Worm (Caenorhabditis elegans) whole organism, young adult: ENCODE measurements around the gene flp-12.

ENCODE experiments used
- F23B12.7 ChIP-seq: sonication (generic microtip); optimal IDR thresholded peaks from 2 replicates; lab custom pipeline; 2017; ENCODE audit warnings: missing genetic modification characterization, mild to moderate bottlenecking, missing compliant biosample characterization, antibody characterized with exemption, moderate library complexity; ENCODE audit not compliant: insufficient read depth
- F33H1.4 ChIP-seq: fragments of 200-800 bp; sonication (Bioruptor generic); IDR thresholded peaks from 2 replicates; pipeline ENCODE4 v1.3.6; 2022; ENCODE audit warnings: missing genetic modification reagents, missing genetic modification characterization, missing compliant biosample characterization
- K11D2.4 ChIP-seq: fragments of 200-800 bp; sonication (Bioruptor generic); IDR thresholded peaks from 2 replicates; pipeline ENCODE4 v1.3.6; 2022; ENCODE audit warnings: missing genetic modification reagents, missing genetic modification characterization, missing compliant biosample characterization
- T26A5.8 ChIP-seq: sonication (generic microtip); optimal IDR thresholded peaks from 2 replicates; lab custom pipeline; 2016; ENCODE audit warnings: missing genetic modification characterization, missing compliant biosample characterization
- Y67H2A.10 ChIP-seq: fragments of 200-800 bp; sonication (Bioruptor generic); conservative IDR thresholded peaks from 2 replicates; pipeline ENCODE4 v1.3.6; 2022; ENCODE audit warnings: missing genetic modification reagents, missing genetic modification characterization, missing compliant biosample characterization
- Y79H2A.3 ChIP-seq: fragments of 200-800 bp; sonication (Bioruptor generic); conservative IDR thresholded peaks from 2 replicates; pipeline ENCODE4 v1.3.6; 2022; ENCODE audit warnings: missing genetic modification reagents, missing genetic modification characterization, missing compliant biosample characterization
- akir-1 ChIP-seq: fragments of 200-800 bp; sonication (Bioruptor generic); optimal IDR thresholded peaks from 2 replicates; lab custom pipeline; 2018; ENCODE audit warnings: mild to moderate bottlenecking, missing genetic modification characterization, moderate library complexity, missing compliant biosample characterization
- ama-1 ChIP-seq, 3 experiments: fragments of 150-350 bp in 1 of 3; sonication (generic microtip) in 2 of 3; optimal IDR thresholded peaks; 2 replicates each; lab custom pipeline; 2014 to 2018; ENCODE audit warnings: missing biosample characterization in 2 of 3, missing genetic modification characterization in 2 of 3, missing genetic modification reagents in 2 of 3
- atf-7 ChIP-seq: sonication (generic microtip); optimal IDR thresholded peaks from 2 replicates; lab custom pipeline; 2017; ENCODE audit warnings: mild to moderate bottlenecking, missing genetic modification characterization, missing compliant biosample characterization
- attf-5 ChIP-seq: fragments of 200-800 bp; sonication (Bioruptor generic); optimal IDR thresholded peaks from 2 replicates; lab custom pipeline; 2018; ENCODE audit warnings: mild to moderate bottlenecking, missing genetic modification characterization, missing compliant biosample characterization
- cebp-1 ChIP-seq, 2 experiments: fragments of 200-800 bp in 1 of 2; sonication (Bioruptor generic) in 1 of 2; sonication (generic microtip) in 1 of 2; IDR thresholded peaks in 1 of 2; optimal IDR thresholded peaks in 1 of 2; 2 replicates each; pipeline versions ENCODE4 v1.3.6 to Lab custom; 2017 to 2022; ENCODE audit warnings: missing compliant biosample characterization in 2 of 2, missing genetic modification characterization in 2 of 2, mild to moderate bottlenecking in 1 of 2, missing genetic modification reagents in 1 of 2, moderate library complexity in 1 of 2
- ceh-40 ChIP-seq: fragments of 200-800 bp; sonication (Bioruptor generic); IDR thresholded peaks from 2 replicates; pipeline ENCODE4 v1.3.6; 2022; ENCODE audit warnings: missing genetic modification characterization, missing compliant biosample characterization
- ceh-58 ChIP-seq: fragments of 200-800 bp; sonication (Bioruptor generic); IDR thresholded peaks from 2 replicates; pipeline ENCODE4 v1.3.6; 2022; ENCODE audit warnings: missing genetic modification characterization, missing compliant biosample characterization
- ceh-91 ChIP-seq: fragments of 200-800 bp; sonication (Bioruptor generic); IDR thresholded peaks from 2 replicates; pipeline ENCODE4 v1.3.6; 2022; ENCODE audit warnings: missing genetic modification reagents, missing genetic modification characterization, missing compliant biosample characterization
- dox-1 ChIP-seq: fragments of 200-800 bp; sonication (Bioruptor generic); IDR thresholded peaks from 2 replicates; pipeline ENCODE4 v1.3.6; 2022; ENCODE audit warnings: missing genetic modification reagents, missing genetic modification characterization, missing compliant biosample characterization
- ets-4 ChIP-seq: fragments of 200-800 bp; sonication (Bioruptor generic); optimal IDR thresholded peaks from 2 replicates; lab custom pipeline; 2018; ENCODE audit warnings: mild to moderate bottlenecking, missing genetic modification characterization, missing compliant biosample characterization
- hmg-20 ChIP-seq: fragments of 200-800 bp; sonication (Bioruptor generic); IDR thresholded peaks from 2 replicates; pipeline ENCODE4 v1.3.6; 2022; ENCODE audit warnings: missing genetic modification reagents, missing genetic modification characterization, missing compliant biosample characterization
- let-526 ChIP-seq: fragments of 200-800 bp; sonication (Bioruptor generic); IDR thresholded peaks from 2 replicates; pipeline ENCODE4 v1.3.6; 2022; ENCODE audit warnings: missing genetic modification reagents, missing genetic modification characterization, missing compliant biosample characterization
- lin-35 ChIP-seq, 3 experiments: fragments of 150-350 bp in 2 of 3; sonication (generic microtip) in 1 of 3; optimal IDR thresholded peaks; 2 replicates each; lab custom pipeline; 2014 to 2018; ENCODE audit warnings: missing biosample characterization in 3 of 3, missing genetic modification characterization in 3 of 3, missing genetic modification reagents in 3 of 3
- lin-40 ChIP-seq: sonication (generic microtip); optimal IDR thresholded peaks from 2 replicates; lab custom pipeline; 2016; ENCODE audit warnings: missing genetic modification characterization, mild to moderate bottlenecking, missing compliant biosample characterization, missing genotype, missing genetic modification reagents
- lir-1 ChIP-seq: fragments of 200-800 bp; sonication (Bioruptor generic); conservative IDR thresholded peaks from 2 replicates; pipeline ENCODE4 v1.3.6; 2022; ENCODE audit warnings: missing genetic modification reagents, missing genetic modification characterization, missing compliant biosample characterization
- madf-3 ChIP-seq: fragments of 200-800 bp; sonication (Bioruptor generic); IDR thresholded peaks from 2 replicates; pipeline ENCODE4 v1.3.6; 2022; ENCODE audit warnings: missing genetic modification reagents, missing genetic modification characterization, missing compliant biosample characterization
- madf-6 ChIP-seq: fragments of 200-800 bp; sonication (Bioruptor generic); IDR thresholded peaks from 2 replicates; pipeline ENCODE4 v1.3.6; 2022; ENCODE audit warnings: missing genetic modification reagents, missing genetic modification characterization, missing compliant biosample characterization
- madf-8 ChIP-seq: fragments of 200-800 bp; sonication (Bioruptor generic); conservative IDR thresholded peaks from 2 replicates; pipeline ENCODE4 v1.3.6; 2022; ENCODE audit warnings: missing genetic modification reagents, missing genetic modification characterization, missing compliant biosample characterization
- nfyb-1 ChIP-seq: fragments of 200-800 bp; sonication (Bioruptor generic); IDR thresholded peaks from 2 replicates; pipeline ENCODE4 v1.3.6; 2022; ENCODE audit warnings: missing genetic modification reagents, missing genetic modification characterization, missing compliant biosample characterization
- rcor-1 ChIP-seq: fragments of 200-800 bp; sonication (Bioruptor generic); IDR thresholded peaks from 2 replicates; pipeline ENCODE4 v1.3.6; 2022; ENCODE audit warnings: missing genetic modification reagents, missing genetic modification characterization, missing compliant biosample characterization
- tbp1 ChIP-seq: fragments of 200-800 bp; sonication (Bioruptor generic); optimal IDR thresholded peaks from 2 replicates; lab custom pipeline; 2018; ENCODE audit warnings: mild to moderate bottlenecking, missing genetic modification characterization, missing compliant biosample characterization
- tlf-1 ChIP-seq: fragments of 200-800 bp; sonication (Bioruptor generic); optimal IDR thresholded peaks from 2 replicates; lab custom pipeline; 2018; ENCODE audit warnings: mild to moderate bottlenecking, missing genetic modification characterization, missing compliant biosample characterization
- zfh-2 ChIP-seq: fragments of 200-800 bp; sonication (Bioruptor generic); conservative IDR thresholded peaks from 2 replicates; pipeline ENCODE4 v1.3.6; 2022; ENCODE audit warnings: missing genetic modification reagents, missing genetic modification characterization, missing compliant biosample characterization
- ztf-25 ChIP-seq: fragments of 200-800 bp; sonication (Bioruptor generic); IDR thresholded peaks from 2 replicates; pipeline ENCODE4 v1.3.6; 2022; ENCODE audit warnings: missing genetic modification reagents, missing genetic modification characterization, missing compliant biosample characterization

flp-12 gene

DNA sequence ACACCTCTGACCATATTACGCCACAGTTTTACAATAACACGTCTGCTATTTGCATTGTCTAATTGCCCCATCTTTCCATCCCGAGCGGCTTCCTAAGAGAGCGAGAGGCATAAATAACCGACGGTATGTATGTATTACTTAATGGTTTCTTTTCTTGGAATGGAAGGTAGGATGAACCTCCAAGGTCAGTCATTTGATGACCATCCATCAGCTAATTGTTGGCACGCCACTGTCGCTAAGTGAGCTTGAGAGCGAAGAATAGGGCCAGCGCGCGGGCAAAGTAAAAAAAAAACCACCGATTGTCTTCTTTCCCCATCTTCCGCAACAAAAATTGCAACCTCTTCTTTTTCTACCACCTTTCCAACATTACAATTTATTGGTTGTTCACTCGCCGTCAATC, 36.1 kb downstream of the flp-12 start:
- TF ChIP-seq K11D2.4 (GFP tag; lab: Robert Waterston, UW) (no peak), attf-5 (GFP tag; lab: Kevin White, UChicago) (no peak), ceh-40 (GFP tag; lab: Robert Waterston, UW) (no peak)

DNA sequence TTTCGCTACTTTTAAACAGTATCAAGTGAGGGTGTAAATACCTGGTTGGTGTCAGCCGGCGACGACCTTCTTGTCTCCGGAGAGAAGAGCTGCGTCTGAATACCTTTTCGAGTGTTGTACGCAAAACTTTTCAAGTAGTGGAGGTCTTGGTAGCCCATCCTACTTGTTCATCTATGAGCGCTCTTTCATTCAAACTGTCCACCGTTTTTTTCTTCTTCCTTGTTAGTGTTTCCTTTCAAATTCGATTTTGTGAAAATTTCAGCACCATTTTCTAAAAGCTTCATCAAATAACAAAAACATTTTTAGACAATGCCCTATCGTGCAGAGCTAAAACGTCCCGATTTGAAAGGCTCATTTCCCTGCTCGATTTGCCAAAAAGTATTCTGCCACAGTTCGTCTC, 37.8 kb downstream of the flp-12 start, which contains the start of gene ham-2:
ham-2 (plus strand) TSS at position 301 of the 400 bp plus-strand sequence.
- no peak for TF ChIP-seq Y79H2A.3 (GFP tag; lab: Robert Waterston, UW)
- no peak for TF ChIP-seq let-526
- no peak for TF ChIP-seq lir-1
- TF ChIP-seq Y67H2A.10 (GFP tag; lab: Robert Waterston, UW) = no peak
- TF ChIP-seq F33H1.4 (GFP tag; lab: Robert Waterston, UW) = no peak
- no peak for TF ChIP-seq ama-1 (optimal IDR thresholded peaks at IDR 0.05; lab: Kevin White, UChicago)
- TF ChIP-seq ama-1 (GFP tag; optimal IDR thresholded peaks at IDR 0.05; lab: Kevin White, UChicago) = no peak
- no peak for TF ChIP-seq ztf-25 (GFP tag; lab: Robert Waterston, UW)
- no peak for TF ChIP-seq tbp1 (GFP tag; lab: Kevin White, UChicago)
- TF ChIP-seq T26A5.8 = no peak
- no peak for TF ChIP-seq cebp-1 (GFP tag; IDR thresholded peaks at IDR 0.05; lab: Robert Waterston, UW)
- no peak for TF ChIP-seq cebp-1 (tag; optimal IDR thresholded peaks at IDR 0.05; lab: Kevin White, UChicago)
- TF ChIP-seq, all 124 proteins: peak for 0

DNA sequence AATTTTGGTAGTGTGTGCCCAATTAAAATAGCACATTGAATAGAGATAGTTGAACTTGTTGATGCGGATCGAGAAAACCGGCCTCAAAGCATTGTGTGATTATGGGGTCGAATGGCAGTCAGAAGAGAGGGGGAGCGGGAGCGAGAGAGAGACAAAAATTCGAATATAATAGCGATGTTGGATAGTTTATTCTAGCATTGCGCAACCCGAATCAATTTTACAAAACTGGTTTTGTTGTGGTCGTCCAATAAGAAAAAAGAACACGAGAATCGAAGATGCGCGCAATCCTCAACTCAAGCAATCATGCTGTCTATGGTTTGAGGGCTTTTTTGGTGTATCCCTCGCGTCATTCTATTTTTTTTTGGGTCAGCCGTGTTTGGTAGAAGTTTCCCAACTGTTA, 38.7 kb downstream of the flp-12 start:
- no peak for TF ChIP-seq ets-4 (GFP tag; lab: Kevin White, UChicago)
- no peak for TF ChIP-seq cebp-1 (GFP tag; IDR thresholded peaks at IDR 0.05; lab: Robert Waterston, UW)
- TF ChIP-seq cebp-1 (tag; optimal IDR thresholded peaks at IDR 0.05; lab: Kevin White, UChicago) = peak; percentile 39

DNA sequence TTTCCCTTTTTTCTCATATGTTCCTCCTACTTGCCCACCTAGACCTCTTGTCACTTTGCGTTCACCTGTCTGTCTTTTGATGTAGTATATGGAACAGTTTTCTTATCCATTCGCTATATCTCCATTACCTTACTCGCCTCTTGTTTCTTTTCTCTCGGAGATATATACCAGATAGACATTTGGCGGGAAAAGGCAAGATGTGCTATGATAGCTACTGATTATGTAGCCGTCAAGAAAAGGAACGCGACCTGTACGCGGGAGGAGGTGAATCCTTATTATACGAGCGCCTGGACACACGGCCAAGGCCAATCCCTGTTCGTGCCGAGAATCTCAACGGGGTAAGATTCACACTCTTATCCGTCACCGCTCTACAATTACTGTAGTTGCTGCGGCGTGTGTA, 39.1 kb downstream of the flp-12 start:
- TF ChIP-seq Y67H2A.10 (GFP tag; lab: Robert Waterston, UW) (no peak), hmg-20 (no peak), lin-40 (tag; lab: Kevin White, UChicago) (no peak), lin-35 (GFP tag; optimal IDR thresholded peaks at IDR 0.05; lab: Kevin White, UChicago) (no peak), nfyb-1 (no peak), atf-7 (tag; lab: Kevin White, UChicago) (no peak), rcor-1 (no peak), ceh-58 (GFP tag; lab: Robert Waterston, UW) (no peak), tlf-1 (GFP tag; lab: Kevin White, UChicago) (no peak), ceh-40 (GFP tag; lab: Robert Waterston, UW) (no peak), F23B12.7 (no peak)

DNA sequence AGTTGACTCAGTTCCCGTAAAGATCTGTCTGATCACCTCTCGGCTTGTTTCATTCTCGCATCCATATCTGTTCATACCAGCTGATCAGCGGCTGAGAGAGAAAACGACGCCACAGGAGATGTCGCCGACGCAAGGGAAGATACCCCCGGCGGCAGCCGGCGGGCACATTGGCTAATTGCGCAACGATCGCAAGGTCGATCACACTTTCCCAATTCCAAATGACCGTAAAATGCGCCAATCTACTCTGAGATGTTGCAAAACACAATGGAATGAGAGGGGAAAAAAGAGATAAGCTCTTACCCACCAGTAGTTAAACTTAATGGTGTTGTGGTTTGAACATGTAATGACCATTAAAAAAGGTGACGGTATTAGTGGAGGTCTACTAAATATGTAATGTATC, 41.2 kb downstream of the flp-12 start:
- TF ChIP-seq akir-1 (GFP tag; lab: Kevin White, UChicago) (no peak), zfh-2 (GFP tag; lab: Robert Waterston, UW) (peak; percentile 46), nfyb-1 (no peak), madf-3 (0 out of 2 replicates have a peak, but pooled peaks have one; percentile 53), dox-1 (0 out of 2 replicates have a peak, but pooled peaks have one; percentile 19), cebp-1 (GFP tag; IDR thresholded peaks at IDR 0.05; lab: Robert Waterston, UW) (no peak), cebp-1 (tag; optimal IDR thresholded peaks at IDR 0.05; lab: Kevin White, UChicago) (peak; percentile 13)

DNA sequence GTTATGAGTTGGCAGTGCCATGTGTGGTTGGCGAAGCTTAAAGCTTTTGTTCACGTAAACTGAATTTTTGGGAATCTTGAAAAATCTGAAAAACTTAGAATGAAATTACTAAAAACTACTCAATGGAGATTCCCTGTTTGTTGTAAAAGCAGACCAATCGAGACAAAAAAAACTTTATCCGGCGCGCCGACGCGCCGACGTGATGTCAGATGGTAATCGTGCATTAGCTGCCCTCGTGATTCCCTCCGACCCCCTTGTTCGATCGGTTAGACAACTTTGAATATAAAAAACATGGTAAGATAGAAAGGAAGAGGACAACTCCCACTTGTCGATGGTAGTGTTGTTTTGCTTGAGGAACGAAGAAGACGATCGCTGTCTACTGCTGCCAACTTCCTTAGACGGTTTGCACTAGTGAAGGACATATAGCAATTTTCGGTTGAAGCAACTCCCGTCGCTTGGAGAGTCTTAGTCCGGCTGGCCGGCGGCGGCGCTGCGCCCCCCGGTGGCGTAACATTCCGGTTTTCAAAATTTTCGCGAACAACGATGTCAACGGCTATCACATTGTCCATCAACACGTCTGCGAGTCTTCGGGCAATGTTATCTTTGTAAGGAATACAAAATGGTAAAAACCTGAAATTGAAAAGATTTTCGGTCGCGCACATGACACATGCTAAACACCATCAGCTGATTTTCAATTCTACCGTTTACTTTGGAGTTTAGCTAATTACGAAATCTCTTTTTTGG, 42.1 kb downstream of the flp-12 start, which contains the start of gene C07A12.18:
C07A12.18 (minus strand) TSS at position 51 of the 744 bp plus-strand sequence.
- no peak for TF ChIP-seq madf-6 (GFP tag; lab: Robert Waterston, UW)
- no peak for TF ChIP-seq ceh-91 (GFP tag; lab: Robert Waterston, UW)
- TF ChIP-seq cebp-1 (GFP tag; IDR thresholded peaks at IDR 0.05; lab: Robert Waterston, UW) = peak; percentile 57; the same call in 1 of the 2 replicates
- no peak for TF ChIP-seq cebp-1 (tag; optimal IDR thresholded peaks at IDR 0.05; lab: Kevin White, UChicago)
- TF ChIP-seq madf-8 (GFP tag; lab: Robert Waterston, UW) = no peak
